Worm (Caenorhabditis elegans): Measurements from ENCODE around the gene C08B6.14.

C08B6.14 gene

ce11 chrV:10107309-10107708 lies 5.5 kb upstream of the C08B6.14 start, which contains the start of gene C08B6.11:
Gene C08B6.11, plus strand, starts transcription at chrV:10107609.
- no peak for TF ChIP-seq unc-62 (GFP tag; optimal IDR thresholded peaks at IDR 0.05)

- TF ChIP-seq unc-62 (GFP tag; optimal IDR thresholded peaks at IDR 0.05) = no peak
Measured at ce11 chrV:10105412-10105811, 3.6 kb upstream of the C08B6.14 start, which contains the start of gene C08B6.2. Gene C08B6.2, plus strand, starts transcription at chrV:10105712.

- TF ChIP-seq unc-62 (GFP tag; optimal IDR thresholded peaks at IDR 0.05) = no peak
Measured at ce11 chrV:10104785-10105310, 3.0 kb upstream of the C08B6.14 start, which contains the start of gene ugt-17. Gene ugt-17, minus strand, starts transcription at chrV:10104964.

- TF ChIP-seq unc-62 (GFP tag; optimal IDR thresholded peaks at IDR 0.05) = no peak
Measured at ce11 chrV:10103811-10104210, 2.0 kb upstream of the C08B6.14 start.

- TF ChIP-seq unc-62 (GFP tag; optimal IDR thresholded peaks at IDR 0.05) = no peak
Measured at ce11 chrV:10098429-10098828, 3.4 kb downstream of the C08B6.14 start, which contains the start of gene ugt-47. Gene ugt-47, minus strand, starts transcription at chrV:10098597.

- TF ChIP-seq unc-62 (GFP tag; optimal IDR thresholded peaks at IDR 0.05) = no peak
Measured at ce11 chrV:10096932-10097331, 4.9 kb downstream of the C08B6.14 start.

ce11 chrV:10094374-10094773 lies 7.4 kb downstream of the C08B6.14 start, which contains the start of gene srd-49:
Gene srd-49, plus strand, starts transcription at chrV:10094674.
- no peak for TF ChIP-seq unc-62 (GFP tag; optimal IDR thresholded peaks at IDR 0.05)

ce11 chrV:10091152-10091551 lies 10.7 kb downstream of the C08B6.14 start, which contains the start of gene R04B5.11:
Gene R04B5.11, minus strand, starts transcription at chrV:10091252.
- no peak for TF ChIP-seq unc-62 (GFP tag; optimal IDR thresholded peaks at IDR 0.05)

- no peak for TF ChIP-seq unc-62 (GFP tag; optimal IDR thresholded peaks at IDR 0.05)
Measured at ce11 chrV:10090461-10090860, 11.4 kb downstream of the C08B6.14 start, which contains the start of gene R04B5.7. Gene R04B5.7, minus strand, starts transcription at chrV:10090561.

- TF ChIP-seq unc-62 (GFP tag; optimal IDR thresholded peaks at IDR 0.05) = no peak
Measured at ce11 chrV:10087103-10087502, 14.7 kb downstream of the C08B6.14 start, which contains the start of gene R04B5.5. Gene R04B5.5, plus strand, starts transcription at chrV:10087480.

- no peak for TF ChIP-seq unc-62 (GFP tag; optimal IDR thresholded peaks at IDR 0.05)
Measured at ce11 chrV:10086141-10086540, 15.7 kb downstream of the C08B6.14 start.

ce11 chrV:10084864-10085263 lies 17.0 kb downstream of the C08B6.14 start, which contains the start of gene R04B5.6:
Gene R04B5.6, plus strand, starts transcription at chrV:10085164.
- no peak for TF ChIP-seq unc-62 (GFP tag; optimal IDR thresholded peaks at IDR 0.05)

ce11 chrV:10083999-10084468 lies 17.8 kb downstream of the C08B6.14 start, which contains the start of gene nhr-12:
Gene nhr-12, minus strand, starts transcription at chrV:10084049.
- TF ChIP-seq unc-62 (GFP tag; optimal IDR thresholded peaks at IDR 0.05) = no peak

ce11 chrV:10081636-10082035 lies 20.2 kb downstream of the C08B6.14 start, which contains the start of gene nhr-205:
Gene nhr-205, minus strand, starts transcription at chrV:10081776.
- no peak for TF ChIP-seq unc-62 (GFP tag; optimal IDR thresholded peaks at IDR 0.05)

- TF ChIP-seq unc-62 (GFP tag; optimal IDR thresholded peaks at IDR 0.05) = no peak
Measured at ce11 chrV:10080905-10081304, 20.9 kb downstream of the C08B6.14 start.

- TF ChIP-seq unc-62 (GFP tag; optimal IDR thresholded peaks at IDR 0.05) = no peak
Measured at ce11 chrV:10078244-10078643, 23.6 kb downstream of the C08B6.14 start, which contains the start of gene R04B5.1. Gene R04B5.1, minus strand, starts transcription at chrV:10078344.

- no peak for TF ChIP-seq unc-62 (GFP tag; optimal IDR thresholded peaks at IDR 0.05)
Measured at ce11 chrV:10075441-10075840, 26.4 kb downstream of the C08B6.14 start, which contains the start of gene F57A8.7. Gene F57A8.7, plus strand, starts transcription at chrV:10075741.

Measured in whole organism, dauer.